Worm (Caenorhabditis elegans) whole organism, L4 larva: ENCODE data around the gene B0410.1.

ENCODE experiments used
- ces-1 ChIP-seq: fragments of 150-350 bp; sonication (generic microtip); optimal IDR thresholded peaks from 4 replicates; lab custom pipeline; 2014; ENCODE audit warnings: missing biosample characterization, missing genetic modification reagents, missing genetic modification characterization
- ctbp-1 ChIP-seq: fragments of 200-800 bp; sonication (Bioruptor generic); IDR thresholded peaks from 2 replicates; pipeline ENCODE4 v1.3.6; 2022; ENCODE audit warnings: missing genetic modification reagents, missing genetic modification characterization, missing compliant biosample characterization
- lin-15B ChIP-seq: fragments of 150-350 bp; sonication (generic microtip); optimal IDR thresholded peaks from 3 replicates; lab custom pipeline; 2014; ENCODE audit warnings: missing biosample characterization, missing genetic modification characterization
- mdl-1 ChIP-seq, 2 experiments: fragments of 150-350 bp in 1 of 2; sonication (generic microtip) in 1 of 2; optimal IDR thresholded peaks; 2 replicates each; lab custom pipeline; 2014 to 2017; ENCODE audit warnings: missing biosample characterization in 2 of 2, missing genetic modification characterization in 2 of 2
- nhr-237 ChIP-seq: sonication (generic microtip); optimal IDR thresholded peaks from 2 replicates; lab custom pipeline; 2017; ENCODE audit warnings: missing biosample characterization, missing genetic modification characterization
- nhr-77 ChIP-seq: fragments of 150-350 bp; optimal IDR thresholded peaks from 2 replicates; lab custom pipeline; 2014; ENCODE audit warnings: missing biosample characterization, missing genetic modification characterization

ce11 chrX:2891141-2891739, 3.1 kb upstream of the B0410.1 start, which contains the start of gene B0410.3:
- TF ChIP-seq nhr-237 (tag; lab: Kevin White, UChicago) (peak; percentile 30), mdl-1 (tag; optimal IDR thresholded peaks at IDR 0.05; lab: Kevin White, UChicago) (peak; percentile 56 to 84), nhr-77 (tag; lab: Kevin White, UChicago) (no peak), ces-1 (GFP tag; lab: Kevin White, UChicago) (no peak), lin-15B (no peak), ctbp-1 (GFP tag; lab: Robert Waterston, UW) (no peak)
